Fruit fly (Drosophila melanogaster): ENCODE results near the gene CG6729.

DNA sequence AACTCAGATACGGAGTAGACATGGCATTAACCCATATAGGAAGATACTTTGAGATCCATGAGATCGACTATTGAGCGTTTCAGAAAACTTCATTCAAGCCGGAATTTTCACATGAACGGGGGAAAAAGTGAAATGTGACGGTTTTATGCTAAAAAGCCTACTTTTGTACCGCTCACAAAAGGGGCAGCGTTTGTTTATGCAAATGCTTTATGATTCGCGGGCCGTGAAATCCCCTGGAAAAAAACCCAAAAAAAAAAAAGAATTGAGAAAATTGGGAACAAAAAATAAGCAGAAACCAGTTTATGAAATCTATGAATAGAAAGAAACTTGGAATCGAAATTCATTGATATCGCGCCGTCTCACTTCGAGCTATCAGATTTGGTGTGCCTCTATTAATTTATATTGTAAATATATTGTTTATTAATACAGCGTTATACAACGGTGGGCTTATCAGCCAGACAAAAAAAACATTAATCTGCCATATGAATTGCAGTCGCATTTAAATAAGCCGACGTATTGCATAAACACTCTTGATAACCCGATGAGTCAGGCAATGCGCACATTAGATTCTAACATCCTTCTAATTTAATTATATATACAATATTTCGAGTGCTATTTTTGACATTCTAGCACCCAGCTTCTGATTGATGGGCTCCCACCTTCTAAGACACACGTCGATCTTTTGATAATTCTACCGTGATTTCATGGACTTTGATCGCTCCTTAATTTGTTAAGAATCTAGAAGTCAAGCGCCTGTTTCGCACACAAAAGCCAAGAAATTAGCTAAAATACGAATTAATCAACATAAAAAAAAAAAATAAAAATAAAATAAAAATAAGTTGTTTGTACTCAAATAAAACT is 6.1 kb upstream of the CG6729 start:
- TF ChIP-seq BEAF-32 (GFP tag; optimal IDR thresholded peaks at IDR 0.05) (no peak), NC2α (GFP tag; optimal IDR thresholded peaks at IDR 0.05) (no peak)

All from whole organism, embryonic.